Worm (Caenorhabditis elegans): ENCODE results near the gene C28D4.5.

- TF ChIP-seq ama-1 (optimal IDR thresholded peaks at IDR 0.05) (no peak), tbx-37 (GFP tag; conservative IDR thresholded peaks at IDR 0.05) (no peak), B0310.2 (tag; optimal IDR thresholded peaks at IDR 0.05) (no peak), scrt-1 (GFP tag; IDR thresholded peaks at IDR 0.05) (no peak), hnd-1 (tag; optimal IDR thresholded peaks at IDR 0.05) (no peak), pes-1 (GFP tag; IDR thresholded peaks at IDR 0.05) (no peak), flt-1 (GFP tag; IDR thresholded peaks at IDR 0.05) (no peak), tbx-11 (GFP tag; IDR thresholded peaks at IDR 0.05) (no peak), ceh-13 (GFP tag; optimal IDR thresholded peaks at IDR 0.05) (no peak), ets-7 (tag; optimal IDR thresholded peaks at IDR 0.05) (no peak), hmbx-1 (tag; optimal IDR thresholded peaks at IDR 0.05) (no peak)
Measured at ce11 chrIV:9795250-9795649, 48.6 kb upstream of the C28D4.5 start.
